Fruit fly (Drosophila melanogaster) whole organism, prepupa: ENCODE results near the gene m.

ENCODE experiments used
- CG10631 ChIP-seq: fragments of 200-800 bp; sonication (Bioruptor generic); optimal IDR thresholded peaks from 2 replicates; lab custom pipeline; 2016; ENCODE audit warnings: missing biosample characterization, missing genetic modification characterization
- CG11762 ChIP-seq: fragments of 200-800 bp; sonication (Bioruptor generic); optimal IDR thresholded peaks from 3 replicates; lab custom pipeline; 2016; ENCODE audit warnings: missing biosample characterization, missing genetic modification characterization; ENCODE audit not compliant: insufficient read depth
- CG32006 ChIP-seq: fragments of 200-800 bp; sonication (Bioruptor generic); optimal IDR thresholded peaks from 3 replicates; lab custom pipeline; 2017; ENCODE audit warnings: missing biosample characterization, mild to moderate bottlenecking, missing genetic modification characterization
- CG6163 ChIP-seq: fragments of 200-800 bp; sonication (Bioruptor generic); IDR thresholded peaks from 3 replicates; pipeline ENCODE4 v1.3.6; 2022; ENCODE audit warnings: missing biosample characterization, missing genetic modification characterization
- CG6854 ChIP-seq: fragments of 200-800 bp; sonication (Bioruptor generic); optimal IDR thresholded peaks from 2 replicates; lab custom pipeline; 2017; ENCODE audit warnings: missing biosample characterization, mild to moderate bottlenecking, missing genetic modification characterization
- Eip75B ChIP-seq: fragments of 200-800 bp; sonication (Bioruptor generic); optimal IDR thresholded peaks from 3 replicates; lab custom pipeline; 2016; ENCODE audit warnings: missing biosample characterization, missing genetic modification characterization
- Gug ChIP-seq: fragments of 200-800 bp; sonication (Bioruptor generic); IDR thresholded peaks from 2 replicates; pipeline ENCODE4 v1.3.6; 2022; ENCODE audit warnings: missing biosample characterization, missing genetic modification characterization
- Hr39 ChIP-seq: fragments of 200-800 bp; sonication (Bioruptor generic); optimal IDR thresholded peaks from 2 replicates; lab custom pipeline; 2016; ENCODE audit warnings: missing biosample characterization, missing genetic modification characterization
- Sox102F ChIP-seq: fragments of 200-800 bp; sonication (Bioruptor generic); optimal IDR thresholded peaks from 2 replicates; lab custom pipeline; 2016; ENCODE audit warnings: missing biosample characterization, mild to moderate bottlenecking, missing genetic modification characterization
- Sox14 ChIP-seq: fragments of 200-800 bp; sonication (Bioruptor generic); optimal IDR thresholded peaks from 3 replicates; lab custom pipeline; 2016; ENCODE audit warnings: missing biosample characterization, missing genetic modification characterization
- fd85E ChIP-seq: fragments of 200-800 bp; sonication (Bioruptor generic); optimal IDR thresholded peaks from 3 replicates; lab custom pipeline; 2016; ENCODE audit warnings: missing biosample characterization, missing genetic modification characterization
- pdm3 ChIP-seq: fragments of 200-800 bp; sonication (Bioruptor generic); optimal IDR thresholded peaks from 3 replicates; lab custom pipeline; 2016; ENCODE audit warnings: missing biosample characterization, missing genetic modification characterization
- ss ChIP-seq, 2 experiments: fragments of 200-800 bp; sonication (Bioruptor generic); optimal IDR thresholded peaks; 2 replicates in 1 of 2; 3 replicates in 1 of 2; lab custom pipeline; 2017 to 2018; ENCODE audit warnings: mild to moderate bottlenecking in 2 of 2, missing biosample characterization in 2 of 2, missing genetic modification characterization in 2 of 2, moderate library complexity in 1 of 2

DNA sequence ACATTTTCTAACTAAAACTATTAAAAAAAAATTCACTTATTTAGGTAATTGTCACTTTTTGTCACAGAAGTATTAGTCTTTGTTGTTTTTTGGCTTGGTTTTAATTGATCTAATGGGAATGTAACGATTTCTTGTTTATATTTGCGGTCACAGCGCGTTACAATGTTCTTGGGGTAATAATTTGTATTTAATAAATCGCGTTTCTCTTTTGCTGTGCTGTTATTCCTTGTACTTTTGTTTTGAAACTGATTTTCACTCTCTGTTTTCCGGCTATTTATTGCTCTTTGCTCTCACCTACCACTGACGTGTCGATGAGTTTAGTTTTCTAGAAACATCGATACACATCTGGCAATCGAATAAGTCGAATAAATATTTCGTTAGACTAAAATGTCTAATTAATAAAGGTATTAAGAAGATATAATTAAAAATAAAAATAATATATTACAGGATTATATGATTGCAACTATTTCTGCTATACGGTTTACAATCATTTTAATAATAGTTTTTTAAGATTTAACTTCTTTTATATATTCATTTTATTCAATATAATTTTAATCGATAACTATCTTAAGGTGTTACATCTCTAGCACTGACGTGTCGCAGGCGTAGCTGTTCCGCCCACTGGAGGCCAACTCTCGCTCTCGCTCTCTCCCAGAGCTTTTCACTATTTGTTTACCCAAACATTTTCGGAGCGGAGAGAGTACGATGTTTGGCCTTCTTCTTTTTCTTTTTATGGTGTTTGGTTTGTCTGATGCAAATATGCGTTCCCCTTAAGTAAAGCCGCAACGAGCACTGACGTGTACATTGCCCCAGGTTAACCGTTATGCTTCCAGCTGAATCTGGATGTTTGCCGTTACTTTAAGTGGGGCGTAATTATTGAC is 53.0 kb downstream of the m start, which contains the start of gene Hsc70-3:
- no peak for TF ChIP-seq Hr39
- no peak for TF ChIP-seq fd85E
- no peak for TF ChIP-seq pdm3 (GFP tag; lab: Kevin White, UChicago)
- no peak for TF ChIP-seq Sox14
- peak; percentile 38 to 53 for TF ChIP-seq ss (GFP tag; optimal IDR thresholded peaks at IDR 0.05; lab: Kevin White, UChicago)
- peak; percentile 63 for TF ChIP-seq CG6854
- TF ChIP-seq CG32006, result peak; percentile 0
- peak; percentile 16; the same call in 1 of the 3 replicates for TF ChIP-seq CG6163 (GFP tag; lab: Robert Waterston, UW)
- TF ChIP-seq Gug (GFP tag; lab: Robert Waterston, UW), result no peak
- TF ChIP-seq Sox102F, result peak; percentile 42
- TF ChIP-seq CG11762 (GFP tag; lab: Kevin White, UChicago), result no peak
- peak; percentile 13 for TF ChIP-seq CG10631 (GFP tag; lab: Kevin White, UChicago)
- TF ChIP-seq Eip75B (GFP tag; lab: Kevin White, UChicago), result no peak
